2 worm cellular contexts compared by ENCODE assay signal in the genomic region with DNA sequence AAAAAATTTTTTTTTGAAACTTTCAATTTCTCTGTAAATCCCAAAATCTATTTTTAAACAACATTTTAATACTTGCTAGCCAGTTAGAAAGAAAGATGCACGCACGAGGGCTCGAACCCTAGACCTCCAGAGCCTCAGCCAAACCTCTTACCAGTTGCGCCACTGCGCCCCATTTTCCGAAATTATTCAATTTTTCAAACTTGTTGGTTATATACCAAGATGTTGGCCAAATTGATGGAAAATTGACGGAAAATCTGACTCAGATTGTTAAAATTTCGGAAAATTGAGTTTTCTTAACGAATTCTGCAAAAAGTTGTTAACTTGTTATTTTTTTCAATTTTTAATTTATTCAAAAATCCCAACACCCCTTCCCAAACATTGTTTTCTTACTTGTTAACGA.
TF ChIP-seq lines count a peak whose summit lies in the region.

No protein-coding gene starts in this region.

TF ChIP-seq in whole organism, L4 larva, 104 proteins besides CTCF, POLR2A, EP300 and RAD21:
- no peak for TF ChIP-seq ceh-28 (tag; optimal IDR thresholded peaks at IDR 0.05; lab: Kevin White, UChicago)
- 0 out of 2 replicates have a peak, but pooled peaks have one; percentile 36 for TF ChIP-seq Y48G9A.11 (GFP tag; IDR thresholded peaks at IDR 0.05; lab: Robert Waterston, UW)
TF ChIP-seq in whole organism, L4 larva: peak in this region for 1.

TF ChIP-seq in whole organism, young adult, 124 proteins besides CTCF, POLR2A, EP300 and RAD21:
- TF ChIP-seq Y56A3A.18 (GFP tag; IDR thresholded peaks at IDR 0.05; lab: Robert Waterston, UW) (no peak), ztf-6 (GFP tag; IDR thresholded peaks at IDR 0.05; lab: Robert Waterston, UW) (no peak), attf-3 (GFP tag; conservative IDR thresholded peaks at IDR 0.05; lab: Robert Waterston, UW) (no peak), hlh-26 (GFP tag; conservative IDR thresholded peaks at IDR 0.05; lab: Robert Waterston, UW) (no peak), chd-7 (tag; optimal IDR thresholded peaks at IDR 0.05; lab: Kevin White, UChicago) (no peak), repo-1 (tag; optimal IDR thresholded peaks at IDR 0.05; lab: Kevin White, UChicago) (no peak), F39B2.1 (GFP tag; IDR thresholded peaks at IDR 0.05; lab: Robert Waterston, UW) (no peak), rpc-1 (optimal IDR thresholded peaks at IDR 0.05; lab: Kevin White, UChicago) (peak; percentile 37), rpc-1 (tag; optimal IDR thresholded peaks at IDR 0.05; lab: Kevin White, UChicago) (peak; percentile 61), sea-2 (GFP tag; IDR thresholded peaks at IDR 0.05; lab: Robert Waterston, UW) (no peak), B0035.1 (tag; optimal IDR thresholded peaks at IDR 0.05; lab: Kevin White, UChicago) (no peak), hmg-20 (GFP tag; IDR thresholded peaks at IDR 0.05; lab: Robert Waterston, UW) (no peak), sdz-38 (tag; optimal IDR thresholded peaks at IDR 0.05; lab: Kevin White, UChicago) (no peak), tbp1 (GFP tag; optimal IDR thresholded peaks at IDR 0.05; lab: Kevin White, UChicago) (peak; percentile 65), ceh-79 (tag; optimal IDR thresholded peaks at IDR 0.05; lab: Kevin White, UChicago) (no peak), hsf-1 (GFP tag; IDR thresholded peaks at IDR 0.05; lab: Robert Waterston, UW) (no peak), B0261.1 (tag; optimal IDR thresholded peaks at IDR 0.05; lab: Kevin White, UChicago) (peak; percentile 31)
TF ChIP-seq in whole organism, young adult: peak in this region for 3.
